Fruit fly (Drosophila melanogaster): ENCODE data around the gene CG32579.
A peak's percentile ranks its signal among the peaks of the same experiment; 100 is the strongest.

Gene CG32579

DNA sequence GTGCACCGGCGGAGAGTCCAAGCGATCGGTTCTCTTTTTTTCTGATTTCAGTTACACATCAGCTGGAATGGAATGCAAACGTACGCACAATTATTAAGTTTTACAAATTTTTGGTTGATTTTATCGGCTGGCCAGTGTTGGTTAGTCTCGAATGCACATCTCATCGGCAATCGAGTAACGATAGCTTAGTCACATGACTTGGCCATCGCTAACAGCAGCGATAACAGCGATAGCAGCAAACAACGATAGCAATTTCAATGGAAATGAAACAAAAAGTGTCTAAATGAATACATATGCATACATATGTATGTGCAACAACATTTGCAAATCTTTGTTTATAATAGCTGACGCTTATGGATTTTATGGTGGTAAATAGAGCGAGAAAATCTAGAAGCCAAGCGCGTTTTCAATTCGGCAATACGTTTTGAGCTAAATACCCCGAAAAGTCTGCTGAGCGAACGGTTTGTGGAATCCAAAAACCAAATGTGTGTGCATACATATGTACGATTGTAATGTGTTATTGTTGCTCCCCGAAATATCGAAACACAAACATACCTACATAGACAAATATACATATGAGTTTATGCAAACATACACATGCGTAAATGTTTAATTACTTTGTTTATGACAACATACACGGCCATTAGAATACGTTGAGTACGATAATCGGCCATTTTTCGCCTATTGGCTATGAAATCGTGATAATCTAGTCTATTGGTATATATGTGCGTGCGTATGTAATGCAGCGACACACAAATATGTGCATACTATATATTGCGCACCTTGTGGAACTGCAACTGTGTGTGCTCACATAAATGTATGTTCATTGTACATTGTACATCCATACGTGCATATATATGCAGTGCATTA lies 26.4 kb upstream of the CG32579 start, which contains the start of gene CG3632 (continued):
- TF ChIP-seq CG42726 (GFP tag; IDR thresholded peaks at IDR 0.05; ENCODE audit: partially characterized antibody) (peak; percentile 74; the same call in 1 of the 2 replicates), CG5953 (GFP tag; IDR thresholded peaks at IDR 0.05) (no peak), sim (GFP tag; IDR thresholded peaks at IDR 0.05) (no peak), CG3847 (GFP tag; IDR thresholded peaks at IDR 0.05) (peak; percentile 67), trh (GFP tag; optimal IDR thresholded peaks at IDR 0.05) (no peak), gcm (GFP tag; optimal IDR thresholded peaks at IDR 0.05) (no peak), jigr1 (GFP tag; IDR thresholded peaks at IDR 0.05) (no peak), CG15073 (GFP tag; optimal IDR thresholded peaks at IDR 0.05) (no peak), trem (tag; optimal IDR thresholded peaks at IDR 0.05) (peak; percentile 26), CG14710 (tag; optimal IDR thresholded peaks at IDR 0.05) (peak; percentile 34), Kr (GFP tag; optimal IDR thresholded peaks at IDR 0.05) (no peak), Side (GFP tag; optimal IDR thresholded peaks at IDR 0.05) (peak; percentile 10), tll (GFP tag; optimal IDR thresholded peaks at IDR 0.05) (no peak), CG6765 (GFP tag; optimal IDR thresholded peaks at IDR 0.05) (no peak), CG18619 (GFP tag; optimal IDR thresholded peaks at IDR 0.05) (no peak), exex (tag; optimal IDR thresholded peaks at IDR 0.05) (no peak), CG9437 (GFP tag; optimal IDR thresholded peaks at IDR 0.05) (no peak), CG1832 (GFP tag; optimal IDR thresholded peaks at IDR 0.05) (no peak), Stat92E (GFP tag; optimal IDR thresholded peaks at IDR 0.05) (peak in 1 of 3 experiments; percentile 86), unpg (GFP tag; optimal IDR thresholded peaks at IDR 0.05) (no peak), tx (GFP tag; optimal IDR thresholded peaks at IDR 0.05) (peak; percentile 3), cas (GFP tag; IDR thresholded peaks at IDR 0.05) (no peak), tup (GFP tag; optimal IDR thresholded peaks at IDR 0.05) (no peak), toy (GFP tag; IDR thresholded peaks at IDR 0.05) (no peak), wdn (GFP tag; IDR thresholded peaks at IDR 0.05) (no peak), lola (GFP tag; optimal IDR thresholded peaks at IDR 0.05) (no peak), CG7556 (GFP tag; optimal IDR thresholded peaks at IDR 0.05) (no peak), ham (GFP tag; IDR thresholded peaks at IDR 0.05) (no peak), Asciz (GFP tag; optimal IDR thresholded peaks at IDR 0.05) (no peak), mld (GFP tag; IDR thresholded peaks at IDR 0.05; ENCODE audit: partially characterized antibody) (peak; percentile 73; the same call in 2 of the 3 replicates), CG7963 (GFP tag; IDR thresholded peaks at IDR 0.05; ENCODE audit: partially characterized antibody) (peak; percentile 89), dmrt99B (tag; optimal IDR thresholded peaks at IDR 0.05) (no peak), CG10321 (GFP tag; IDR thresholded peaks at IDR 0.05) (no peak), CG2129 (GFP tag; IDR thresholded peaks at IDR 0.05; ENCODE audit: partially characterized antibody) (peak; percentile 41; the same call in 1 of the 2 replicates), CG9817 (tag; optimal IDR thresholded peaks at IDR 0.05) (no peak), peb (GFP tag; IDR thresholded peaks at IDR 0.05) (no peak), pho (GFP tag; optimal IDR thresholded peaks at IDR 0.05) (peak; percentile 32), CG10959 (GFP tag; IDR thresholded peaks at IDR 0.05) (no peak), fru (optimal IDR thresholded peaks at IDR 0.05) (no peak), Jarid2 (GFP tag; optimal IDR thresholded peaks at IDR 0.05) (no peak), CG17568 (GFP tag; optimal IDR thresholded peaks at IDR 0.05) (no peak), ems (GFP tag; optimal IDR thresholded peaks at IDR 0.05) (peak; percentile 31), hbn (GFP tag; IDR thresholded peaks at IDR 0.05; ENCODE audit: partially characterized antibody) (peak; percentile 65), maf-S (GFP tag; optimal IDR thresholded peaks at IDR 0.05) (peak; percentile 40), Lhr (GFP tag; optimal IDR thresholded peaks at IDR 0.05) (peak; percentile 12), CG30403 (GFP tag; optimal IDR thresholded peaks at IDR 0.05) (peak; percentile 48), NfI (GFP tag; optimal IDR thresholded peaks at IDR 0.05) (peak; percentile 58), sens (GFP tag) (peak; percentile 90)
